Worm (Caenorhabditis elegans) whole organism, L2 larva: ENCODE data around the gene rpl-23.

Experiments used
- C34F6.9 ChIP-seq: fragments of 150-350 bp; optimal IDR thresholded peaks from 2 replicates; lab custom pipeline; 2014; ENCODE audit warnings: missing biosample characterization, missing genetic modification characterization
- ZK546.5 ChIP-seq: sonication (generic microtip); optimal IDR thresholded peaks from 2 replicates; lab custom pipeline; 2017; ENCODE audit warnings: missing biosample characterization, missing genetic modification characterization
- alr-1 ChIP-seq: fragments of 150-350 bp; optimal IDR thresholded peaks from 2 replicates; lab custom pipeline; 2014; ENCODE audit warnings: missing biosample characterization, missing genetic modification characterization
- aly-2 ChIP-seq: fragments of 150-350 bp; optimal IDR thresholded peaks from 2 replicates; lab custom pipeline; 2014; ENCODE audit warnings: missing biosample characterization, missing genetic modification characterization
- ama-1 ChIP-seq: fragments of 150-350 bp; optimal IDR thresholded peaks from 2 replicates; lab custom pipeline; 2018; ENCODE audit warnings: inconsistent platforms
- blmp-1 ChIP-seq: sonication (generic microtip); optimal IDR thresholded peaks from 2 replicates; lab custom pipeline; 2017; ENCODE audit warnings: missing genetic modification characterization, mild to moderate bottlenecking, missing compliant biosample characterization, antibody characterized with exemption, moderate library complexity; ENCODE audit not compliant: insufficient read depth
- ceh-16 ChIP-seq: fragments of 150-350 bp; optimal IDR thresholded peaks from 2 replicates; lab custom pipeline; 2014; ENCODE audit warnings: missing biosample characterization, missing genetic modification characterization
- crh-2 ChIP-seq: sonication (generic microtip); optimal IDR thresholded peaks from 2 replicates; lab custom pipeline; 2017; ENCODE audit warnings: missing biosample characterization, missing genetic modification characterization
- dmd-4 ChIP-seq: sonication (generic microtip); optimal IDR thresholded peaks from 2 replicates; lab custom pipeline; 2017; ENCODE audit warnings: missing biosample characterization, missing genetic modification characterization
- egl-27 ChIP-seq: sonication (generic microtip); optimal IDR thresholded peaks from 3 replicates; lab custom pipeline; 2017; ENCODE audit warnings: missing biosample characterization, missing genetic modification reagents, missing genetic modification characterization
- elt-3 ChIP-seq: sonication (generic microtip); optimal IDR thresholded peaks from 2 replicates; lab custom pipeline; 2017; ENCODE audit warnings: missing biosample characterization, missing genetic modification characterization
- fos-1 ChIP-seq: fragments of 150-350 bp; optimal IDR thresholded peaks from 2 replicates; lab custom pipeline; 2014; ENCODE audit warnings: missing biosample characterization, missing genetic modification characterization
- gmeb-1 ChIP-seq: fragments of 150-350 bp; optimal IDR thresholded peaks from 2 replicates; lab custom pipeline; 2014; ENCODE audit warnings: missing biosample characterization, missing genetic modification characterization
- lin-11 ChIP-seq: fragments of 150-350 bp; sonication (generic microtip); optimal IDR thresholded peaks from 2 replicates; lab custom pipeline; 2014; ENCODE audit warnings: missing biosample characterization, missing genetic modification characterization, inconsistent platforms, mixed read lengths
- lin-13 ChIP-seq: fragments of 150-350 bp; optimal IDR thresholded peaks from 2 replicates; lab custom pipeline; 2014; ENCODE audit warnings: missing biosample characterization, missing genetic modification reagents, missing genetic modification characterization
- lin-39 ChIP-seq: fragments of 150-350 bp; optimal IDR thresholded peaks from 2 replicates; lab custom pipeline; 2014; ENCODE audit warnings: missing biosample characterization, missing genetic modification reagents, missing genetic modification characterization
- mab-5 ChIP-seq: fragments of 150-350 bp; optimal IDR thresholded peaks from 2 replicates; lab custom pipeline; 2014; ENCODE audit warnings: missing biosample characterization, missing genetic modification characterization
- mbf-1 ChIP-seq: sonication (generic microtip); optimal IDR thresholded peaks from 2 replicates; lab custom pipeline; 2017; ENCODE audit warnings: missing biosample characterization, missing genetic modification characterization
- nhr-11 ChIP-seq: fragments of 150-350 bp; optimal IDR thresholded peaks from 2 replicates; lab custom pipeline; 2014; ENCODE audit warnings: missing biosample characterization, missing genetic modification characterization
- nhr-129 ChIP-seq: fragments of 150-350 bp; optimal IDR thresholded peaks from 2 replicates; lab custom pipeline; 2014; ENCODE audit warnings: missing biosample characterization, missing genetic modification characterization
- nhr-21 ChIP-seq: fragments of 150-350 bp; optimal IDR thresholded peaks from 2 replicates; lab custom pipeline; 2014; ENCODE audit warnings: missing biosample characterization, missing genetic modification characterization
- nhr-237 ChIP-seq: fragments of 150-350 bp; optimal IDR thresholded peaks from 2 replicates; lab custom pipeline; 2014; ENCODE audit warnings: missing biosample characterization, missing genetic modification characterization
- nhr-25 ChIP-seq: fragments of 150-350 bp; sonication (generic microtip); optimal IDR thresholded peaks from 3 replicates; lab custom pipeline; 2014; ENCODE audit warnings: missing biosample characterization, missing genetic modification characterization
- nhr-6 ChIP-seq: fragments of 150-350 bp; optimal IDR thresholded peaks from 2 replicates; lab custom pipeline; 2014; ENCODE audit warnings: missing biosample characterization, missing genetic modification characterization
- sem-4 ChIP-seq: fragments of 150-350 bp; optimal IDR thresholded peaks from 2 replicates; lab custom pipeline; 2014; ENCODE audit warnings: missing biosample characterization, missing genetic modification reagents, missing genetic modification characterization
- skn-1 ChIP-seq: sonication (generic microtip); optimal IDR thresholded peaks from 2 replicates; lab custom pipeline; 2017; ENCODE audit warnings: missing biosample characterization, missing genetic modification characterization
- sma-3 ChIP-seq: sonication (generic microtip); optimal IDR thresholded peaks from 2 replicates; lab custom pipeline; 2016; ENCODE audit warnings: missing genetic modification reagents, missing genetic modification characterization, missing compliant biosample characterization
- sma-9 ChIP-seq, 2 experiments: fragments of 150-350 bp in 1 of 2; sonication (generic microtip) in 1 of 2; optimal IDR thresholded peaks; 2 replicates each; lab custom pipeline; 2014 to 2016; ENCODE audit warnings: missing genetic modification characterization in 2 of 2, mild to moderate bottlenecking in 1 of 2, missing biosample characterization in 1 of 2, missing compliant biosample characterization in 1 of 2, missing genetic modification reagents in 1 of 2, moderate library complexity in 1 of 2
- snpc-4 ChIP-seq: fragments of 150-350 bp; optimal IDR thresholded peaks from 2 replicates; lab custom pipeline; 2014; ENCODE audit warnings: missing biosample characterization, missing genetic modification characterization
- unc-39 ChIP-seq: fragments of 150-350 bp; optimal IDR thresholded peaks from 2 replicates; lab custom pipeline; 2014; ENCODE audit warnings: missing biosample characterization, missing genetic modification characterization
- unc-55 ChIP-seq: fragments of 150-350 bp; sonication (generic microtip); optimal IDR thresholded peaks from 3 replicates; lab custom pipeline; 2014; ENCODE audit warnings: missing biosample characterization, missing genetic modification reagents, missing genetic modification characterization
- unc-62 ChIP-seq: fragments of 150-350 bp; optimal IDR thresholded peaks from 2 replicates; lab custom pipeline; 2014; ENCODE audit warnings: missing biosample characterization, missing genetic modification reagents, missing genetic modification characterization
- zag-1 ChIP-seq: fragments of 150-350 bp; optimal IDR thresholded peaks from 2 replicates; lab custom pipeline; 2014; ENCODE audit warnings: missing biosample characterization, missing genetic modification characterization
- ztf-1 ChIP-seq: fragments of 200-800 bp; sonication (Bioruptor generic); conservative IDR thresholded peaks from 2 replicates; pipeline ENCODE4 v1.3.6; 2022; ENCODE audit warnings: missing genetic modification characterization, missing compliant biosample characterization
- ztf-4 ChIP-seq: fragments of 150-350 bp; optimal IDR thresholded peaks from 2 replicates; lab custom pipeline; 2014; ENCODE audit warnings: missing biosample characterization, missing genetic modification characterization

The rpl-23 gene

DNA sequence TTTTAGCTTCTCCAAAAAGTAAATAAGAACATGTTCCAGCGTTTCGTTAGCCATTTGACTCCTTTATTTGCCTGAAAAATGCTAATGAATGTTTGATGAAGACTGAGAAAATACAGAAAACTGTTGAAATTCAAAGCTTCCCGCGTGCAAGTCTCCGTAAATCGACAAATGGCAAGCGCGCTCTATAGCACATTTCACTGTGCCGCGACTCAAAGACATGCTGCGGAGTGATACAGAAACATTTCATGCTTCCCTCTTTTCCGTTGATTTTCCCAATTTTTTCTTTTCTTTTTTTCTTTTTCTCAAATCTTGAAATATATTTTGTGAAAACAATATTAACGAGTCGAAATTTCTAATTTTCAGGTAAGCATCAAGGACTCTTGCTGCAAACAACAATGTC, 27.0 kb downstream of the rpl-23 start, which contains the start of the genes ska-3 and rps-12 (continued):
- TF ChIP-seq unc-39 (tag; lab: Kevin White, UChicago), result peak; percentile 62
- peak; percentile 99 for TF ChIP-seq C34F6.9 (tag; lab: Kevin White, UChicago)
- peak; percentile 99 for TF ChIP-seq nhr-129 (tag; lab: Kevin White, UChicago)
- peak; percentile 88 for TF ChIP-seq ama-1
- peak; percentile 94 for TF ChIP-seq blmp-1 (tag; lab: Kevin White, UChicago)
- TF ChIP-seq sma-3 (GFP tag; lab: Kevin White, UChicago), result peak; percentile 99
- no peak for TF ChIP-seq ztf-1 (GFP tag; lab: Robert Waterston, UW)
- no peak for TF ChIP-seq aly-2 (tag; lab: Kevin White, UChicago)
- TF ChIP-seq nhr-25 (tag; lab: Kevin White, UChicago), result peak; percentile 99
- TF ChIP-seq nhr-21 (tag; lab: Kevin White, UChicago), result peak; percentile 99
- TF ChIP-seq sem-4 (tag; lab: Kevin White, UChicago), result peak; percentile 99
- peak; percentile 73 for TF ChIP-seq nhr-11 (tag; lab: Kevin White, UChicago)
- TF ChIP-seq elt-3, result no peak
- peak; percentile 97 for TF ChIP-seq mab-5 (tag; lab: Kevin White, UChicago)
- TF ChIP-seq lin-11 (tag; lab: Kevin White, UChicago), result peak; percentile 98
- TF ChIP-seq ceh-16, result peak; percentile 94
- TF ChIP-seq sma-9 (GFP tag; optimal IDR thresholded peaks at IDR 0.05; lab: Kevin White, UChicago), result peak; percentile 99
- TF ChIP-seq sma-9 (tag; optimal IDR thresholded peaks at IDR 0.05; lab: Kevin White, UChicago), result no peak
- peak; percentile 99 for TF ChIP-seq crh-2
- TF ChIP-seq ztf-4 (tag; lab: Kevin White, UChicago), result peak; percentile 98
- peak; percentile 84 for TF ChIP-seq unc-62 (GFP tag; lab: Kevin White, UChicago)
- TF ChIP-seq mbf-1, result no peak
- TF ChIP-seq lin-13 (GFP tag; lab: Kevin White, UChicago), result peak; percentile 98
- TF ChIP-seq gmeb-1 (tag; lab: Kevin White, UChicago), result peak; percentile 99
- TF ChIP-seq skn-1, result peak; percentile 85
- TF ChIP-seq snpc-4, result peak; percentile 94

DNA sequence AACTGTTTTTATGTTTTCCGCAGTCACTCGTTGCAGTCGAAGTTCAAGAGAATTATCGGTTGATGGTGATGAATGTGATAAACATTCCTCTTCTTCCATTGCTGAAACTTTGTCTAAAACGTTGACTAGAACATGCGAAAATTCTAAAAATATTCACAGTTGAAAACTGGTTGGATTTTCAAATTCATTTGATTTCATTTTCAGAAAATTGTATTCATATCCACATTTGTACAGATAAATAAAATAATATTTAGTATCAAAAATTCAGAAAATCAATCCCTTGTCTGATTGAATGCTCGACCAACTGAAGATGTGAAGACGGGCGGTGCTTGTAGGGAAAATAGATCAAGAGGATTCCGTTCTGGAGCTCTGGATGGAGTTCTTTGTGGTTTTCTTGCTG, 28.1 kb downstream of the rpl-23 start, which contains the start of gene F54E7.9:
Gene F54E7.9, minus strand, starts transcription at position 101 of the 400 bp plus-strand sequence.
- TF ChIP-seq unc-62 (GFP tag; lab: Kevin White, UChicago) (no peak), mbf-1 (no peak), elt-3 (no peak), snpc-4 (no peak), ZK546.5 (tag; lab: Kevin White, UChicago) (no peak), crh-2 (no peak), nhr-237 (tag; lab: Kevin White, UChicago) (no peak)

DNA sequence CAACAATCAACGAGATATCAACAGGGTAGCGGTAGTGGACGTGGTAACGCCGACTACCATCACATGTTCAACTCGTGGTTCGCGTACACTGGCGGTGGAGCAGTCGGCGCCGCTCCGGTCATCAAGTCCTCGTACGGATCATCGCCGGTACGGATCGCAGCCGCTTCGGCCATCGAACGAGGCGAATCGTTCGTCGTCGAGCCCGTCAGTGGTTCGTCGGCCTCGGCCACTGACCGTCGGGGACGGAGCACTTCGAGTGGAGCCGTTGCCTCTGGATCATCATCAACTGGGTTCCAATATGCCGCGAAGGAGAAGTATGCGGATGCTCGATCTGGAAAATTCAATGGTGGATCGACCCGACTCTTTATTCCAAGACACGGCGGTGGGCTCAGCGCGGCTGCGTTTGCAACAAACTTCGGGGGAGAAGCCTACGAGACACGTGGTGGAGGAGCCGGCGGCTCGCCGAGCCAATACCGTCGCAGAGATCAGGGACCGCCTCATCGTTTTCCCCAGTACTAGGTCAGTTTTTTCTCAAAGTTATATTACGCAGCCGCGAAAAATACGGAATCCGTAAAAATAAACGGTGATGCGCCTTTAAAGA, 30.4 kb downstream of the rpl-23 start:
- TF ChIP-seq skn-1 (no peak), lin-11 (tag; lab: Kevin White, UChicago) (no peak), nhr-6 (no peak)

DNA sequence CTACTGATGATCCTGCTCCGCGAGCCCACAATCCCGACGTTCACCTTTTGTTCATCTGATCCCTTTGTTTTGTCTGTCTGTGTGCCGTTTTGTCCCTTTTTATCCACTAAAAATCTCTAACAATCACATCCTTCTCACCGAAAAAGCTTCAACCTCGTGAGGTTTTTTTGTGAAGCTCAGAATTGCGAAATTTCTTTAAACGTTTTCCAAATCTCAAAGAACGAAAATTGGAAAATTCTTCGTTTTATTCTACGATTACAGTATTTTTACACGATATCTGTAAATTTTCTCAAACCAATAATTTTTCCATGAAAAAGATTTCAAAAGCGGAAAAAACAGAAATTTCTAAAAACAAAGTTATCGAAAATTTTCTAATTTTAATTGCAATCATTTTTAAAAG, 31.7 kb downstream of the rpl-23 start:
- TF ChIP-seq ZK546.5 (tag; lab: Kevin White, UChicago) (no peak), lin-39 (tag; lab: Kevin White, UChicago) (no peak), sem-4 (tag; lab: Kevin White, UChicago) (no peak), mab-5 (tag; lab: Kevin White, UChicago) (no peak), zag-1 (tag; lab: Kevin White, UChicago) (no peak), unc-55 (GFP tag; lab: Kevin White, UChicago) (no peak), nhr-237 (tag; lab: Kevin White, UChicago) (no peak), snpc-4 (no peak), ceh-16 (no peak), alr-1 (no peak), lin-11 (tag; lab: Kevin White, UChicago) (no peak), egl-27 (no peak), blmp-1 (tag; lab: Kevin White, UChicago) (no peak), unc-62 (GFP tag; lab: Kevin White, UChicago) (no peak), ztf-4 (tag; lab: Kevin White, UChicago) (no peak), nhr-25 (tag; lab: Kevin White, UChicago) (no peak), skn-1 (no peak), lin-13 (GFP tag; lab: Kevin White, UChicago) (no peak), fos-1 (tag; lab: Kevin White, UChicago) (no peak), dmd-4 (no peak)
- TF ChIP-seq, all 48 proteins: peak for 0
